Fruit fly (Drosophila melanogaster) whole organism, adult: ENCODE measurements around the gene CG43439.

Experiments used
- CG11617 ChIP-seq: fragments of 200-800 bp; sonication (Bioruptor generic); optimal IDR thresholded peaks from 2 replicates; lab custom pipeline; 2017; ENCODE audit warnings: mild to moderate bottlenecking, missing biosample characterization, missing genetic modification reagents, missing genetic modification characterization
- CG12768 ChIP-seq: fragments of 200-800 bp; sonication (Bioruptor generic); optimal IDR thresholded peaks from 2 replicates; lab custom pipeline; 2017; ENCODE audit warnings: missing biosample characterization, missing genetic modification characterization, mild to moderate bottlenecking, moderate library complexity, missing genetic modification reagents
- CG14711 ChIP-seq: fragments of 200-800 bp; sonication (Bioruptor generic); optimal IDR thresholded peaks from 2 replicates; lab custom pipeline; 2018; ENCODE audit warnings: missing biosample characterization, mild to moderate bottlenecking, missing genetic modification characterization, moderate library complexity
- CG1620 ChIP-seq: fragments of 200-800 bp; sonication (Bioruptor generic); optimal IDR thresholded peaks from 2 replicates; lab custom pipeline; 2016; ENCODE audit warnings: missing biosample characterization, missing genetic modification characterization
- CG33017 ChIP-seq: fragments of 200-800 bp; sonication (Bioruptor generic); optimal IDR thresholded peaks from 2 replicates; lab custom pipeline; 2018; ENCODE audit warnings: missing biosample characterization, mild to moderate bottlenecking, missing genetic modification characterization, moderate library complexity
- CG5204 ChIP-seq: fragments of 200-800 bp; sonication (Bioruptor generic); optimal IDR thresholded peaks from 2 replicates; lab custom pipeline; 2016; ENCODE audit warnings: missing biosample characterization, missing genetic modification characterization
- CG7045 ChIP-seq: fragments of 200-800 bp; sonication (Bioruptor generic); optimal IDR thresholded peaks from 2 replicates; lab custom pipeline; 2017; ENCODE audit warnings: missing biosample characterization, mild to moderate bottlenecking, missing genetic modification characterization
- CG7101 ChIP-seq: fragments of 200-800 bp; sonication (Bioruptor generic); optimal IDR thresholded peaks from 2 replicates; lab custom pipeline; 2018; ENCODE audit warnings: missing biosample characterization, mild to moderate bottlenecking, missing genetic modification characterization, moderate library complexity
- Clk ChIP-seq: fragments of 200-800 bp; sonication (Bioruptor generic); optimal IDR thresholded peaks from 2 replicates; lab custom pipeline; 2017; ENCODE audit warnings: missing biosample characterization, missing genetic modification characterization
- Crg-1 ChIP-seq: fragments of 200-800 bp; sonication (Bioruptor generic); optimal IDR thresholded peaks from 2 replicates; lab custom pipeline; 2016; ENCODE audit warnings: missing biosample characterization, missing genetic modification characterization
- Hr96 ChIP-seq: fragments of 200-800 bp; sonication (Bioruptor generic); optimal IDR thresholded peaks from 2 replicates; lab custom pipeline; 2016; ENCODE audit warnings: missing biosample characterization, missing genetic modification characterization
- Mnt ChIP-seq: fragments of 200-800 bp; sonication (Bioruptor generic); optimal IDR thresholded peaks from 2 replicates; lab custom pipeline; 2016; ENCODE audit warnings: missing biosample characterization, mild to moderate bottlenecking, missing genetic modification characterization
- bab1 ChIP-seq: fragments of 200-800 bp; sonication (Bioruptor generic); optimal IDR thresholded peaks from 3 replicates; lab custom pipeline; 2019; ENCODE audit warnings: missing biosample characterization, mild to moderate bottlenecking, missing genetic modification characterization, moderate library complexity
- cic ChIP-seq: fragments of 200-800 bp; sonication (Bioruptor generic); optimal IDR thresholded peaks from 2 replicates; lab custom pipeline; 2017; ENCODE audit warnings: missing biosample characterization, mild to moderate bottlenecking, missing genetic modification characterization, moderate library complexity
- cnc ChIP-seq, 2 experiments: fragments of >200 bp; optimal IDR thresholded peaks; 2 replicates each; lab custom pipeline; 2017
- kay ChIP-seq: fragments of 200-800 bp; sonication (Bioruptor generic); peaks from one replicate; lab custom pipeline; 2016; ENCODE audit warnings: missing biosample characterization, missing genetic modification characterization, borderline replicate concordance
- ovo ChIP-seq: fragments of 200-800 bp; sonication (Bioruptor generic); optimal IDR thresholded peaks from 2 replicates; lab custom pipeline; 2016; ENCODE audit warnings: missing biosample characterization, missing genetic modification characterization
- pad ChIP-seq: fragments of 200-800 bp; sonication (Bioruptor generic); optimal IDR thresholded peaks from 3 replicates; lab custom pipeline; 2017; ENCODE audit warnings: missing biosample characterization, missing genetic modification characterization, mild to moderate bottlenecking, moderate library complexity, missing genetic modification reagents
- tj ChIP-seq: fragments of 200-800 bp; sonication (Bioruptor generic); optimal IDR thresholded peaks from 3 replicates; lab custom pipeline; 2017; ENCODE audit warnings: missing biosample characterization, mild to moderate bottlenecking, missing genetic modification characterization, moderate library complexity
- toe ChIP-seq: fragments of 200-800 bp; sonication (Bioruptor generic); optimal IDR thresholded peaks from 2 replicates; lab custom pipeline; 2016; ENCODE audit warnings: missing biosample characterization, missing genetic modification characterization

Gene CG43439

dm6 chr3L:6996907-6997306 lies 12.5 kb upstream of the CG43439 start:
- TF ChIP-seq kay (peak; percentile 0), CG7045 (no peak), CG33017 (tag; lab: Kevin White, UChicago) (no peak)

- no peak for TF ChIP-seq cic (GFP tag; lab: Kevin White, UChicago)
- no peak for TF ChIP-seq Crg-1
- no peak for TF ChIP-seq ovo
- no peak for TF ChIP-seq CG7101 (tag; lab: Kevin White, UChicago)
- TF ChIP-seq Mnt (GFP tag; lab: Kevin White, UChicago), result no peak
- TF ChIP-seq CG5204 (GFP tag; lab: Kevin White, UChicago), result no peak
- no peak for TF ChIP-seq CG1620
- no peak for TF ChIP-seq kay
- no peak for TF ChIP-seq CG11617 (GFP tag; lab: Kevin White, UChicago)
- no peak for TF ChIP-seq CG7045
- no peak for TF ChIP-seq CG12768 (GFP tag; lab: Kevin White, UChicago)
- no peak for TF ChIP-seq tj (GFP tag; lab: Kevin White, UChicago)
- TF ChIP-seq toe (GFP tag; lab: Kevin White, UChicago), result no peak
These were observed 11.0 kb upstream of the CG43439 start for dm6 chr3L:6995364-6995749.

dm6 chr3L:6993350-6993749 lies 9.0 kb upstream of the CG43439 start:
- TF ChIP-seq CG12768 (GFP tag; lab: Kevin White, UChicago) (no peak), tj (GFP tag; lab: Kevin White, UChicago) (no peak), CG1620 (no peak), pad (no peak), Crg-1 (no peak), CG11617 (GFP tag; lab: Kevin White, UChicago) (no peak), cic (GFP tag; lab: Kevin White, UChicago) (no peak)

- TF ChIP-seq ovo (no peak), CG12768 (GFP tag; lab: Kevin White, UChicago) (no peak), CG11617 (GFP tag; lab: Kevin White, UChicago) (no peak), CG14711 (tag; lab: Kevin White, UChicago) (no peak), CG7101 (tag; lab: Kevin White, UChicago) (no peak)
These were observed 5.9 kb upstream of the CG43439 start, which contains the start of gene bin for dm6 chr3L:6990288-6990687. Gene bin, plus strand, starts transcription at chr3L:6990622.

dm6 chr3L:6988942-6989569 lies 4.7 kb upstream of the CG43439 start:
- TF ChIP-seq CG1620 (no peak), CG33017 (tag; lab: Kevin White, UChicago) (no peak), ovo (no peak), CG12768 (GFP tag; lab: Kevin White, UChicago) (no peak), CG7101 (tag; lab: Kevin White, UChicago) (peak; percentile 14), CG7045 (peak; percentile 26), toe (GFP tag; lab: Kevin White, UChicago) (no peak), cic (GFP tag; lab: Kevin White, UChicago) (no peak), kay (no peak), CG11617 (GFP tag; lab: Kevin White, UChicago) (no peak), Mnt (GFP tag; lab: Kevin White, UChicago) (no peak), tj (GFP tag; lab: Kevin White, UChicago) (no peak), pad (peak; percentile 18), bab1 (GFP tag; lab: Kevin White, UChicago) (peak; percentile 17), Crg-1 (no peak)

dm6 chr3L:6981823-6982222 lies 2.6 kb downstream of the CG43439 start:
- TF ChIP-seq CG7045 (no peak), toe (GFP tag; lab: Kevin White, UChicago) (no peak), Crg-1 (no peak), kay (no peak), ovo (no peak)

- TF ChIP-seq CG11617 (GFP tag; lab: Kevin White, UChicago) (no peak), CG33017 (tag; lab: Kevin White, UChicago) (no peak), cic (GFP tag; lab: Kevin White, UChicago) (no peak), bab1 (GFP tag; lab: Kevin White, UChicago) (no peak), Hr96 (no peak), CG7045 (no peak), Mnt (GFP tag; lab: Kevin White, UChicago) (no peak), tj (GFP tag; lab: Kevin White, UChicago) (no peak), CG7101 (tag; lab: Kevin White, UChicago) (no peak), Clk (GFP tag; lab: Kevin White, UChicago) (no peak), kay (no peak), pad (no peak), CG12768 (GFP tag; lab: Kevin White, UChicago) (no peak), toe (GFP tag; lab: Kevin White, UChicago) (no peak), CG5204 (GFP tag; lab: Kevin White, UChicago) (no peak), CG14711 (tag; lab: Kevin White, UChicago) (no peak), Crg-1 (no peak), cnc (optimal IDR thresholded peaks at IDR 0.05; lab: Kevin White, UChicago) (no peak)
These were observed 3.2 kb downstream of the CG43439 start for dm6 chr3L:6981109-6981741.
